Fruit fly (Drosophila melanogaster): ENCODE results near the gene rump.

rump gene

DNA sequence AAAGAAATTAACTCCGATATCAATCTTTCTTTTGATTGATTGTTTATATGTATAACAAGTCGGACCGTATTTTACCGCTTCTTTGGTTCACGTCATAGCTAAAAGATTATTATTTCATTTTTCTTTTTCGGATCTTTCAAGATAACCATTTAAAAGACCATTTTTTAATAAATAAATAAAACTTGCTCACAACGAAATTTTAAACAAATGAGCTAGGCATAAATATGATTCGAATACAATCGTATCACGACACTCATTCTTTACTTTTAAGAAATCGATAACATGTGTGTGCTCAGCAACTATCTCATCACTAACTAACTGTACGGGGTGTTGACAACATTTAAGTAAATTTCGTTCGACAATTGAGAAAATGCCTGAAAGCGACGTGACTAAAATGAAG is 5.8 kb downstream of the rump start, which contains the start of gene CG8149 (continued):
- peak; percentile 69 for TF ChIP-seq Vsx1 (GFP tag; optimal IDR thresholded peaks at IDR 0.05)
- peak; percentile 20; the same call in 1 of the 2 replicates for TF ChIP-seq Rfx (GFP tag; IDR thresholded peaks at IDR 0.05)
- no peak for TF ChIP-seq cwo (GFP tag; optimal IDR thresholded peaks at IDR 0.05)
- TF ChIP-seq bab2 (GFP tag; optimal IDR thresholded peaks at IDR 0.05), result peak; percentile 33
- peak; percentile 44 for TF ChIP-seq CG13424 (tag; optimal IDR thresholded peaks at IDR 0.05)
- TF ChIP-seq CG10565 (GFP tag; optimal IDR thresholded peaks at IDR 0.05), result no peak
- no peak for TF ChIP-seq en (GFP tag; optimal IDR thresholded peaks at IDR 0.05)
- no peak for TF ChIP-seq B-H1 (GFP tag; IDR thresholded peaks at IDR 0.05)
- TF ChIP-seq sna (GFP tag; IDR thresholded peaks at IDR 0.05; ENCODE audit: partially characterized antibody), result peak; percentile 96
- no peak for TF ChIP-seq Atf-2 (GFP tag; optimal IDR thresholded peaks at IDR 0.05)
- TF ChIP-seq dan (GFP tag; IDR thresholded peaks at IDR 0.05), result no peak
- no peak for TF ChIP-seq dysf (GFP tag; IDR thresholded peaks at IDR 0.05)
- TF ChIP-seq CG18599 (GFP tag; optimal IDR thresholded peaks at IDR 0.05), result no peak
- TF ChIP-seq CG12299 (tag; optimal IDR thresholded peaks at IDR 0.05), result peak; percentile 35
- TF ChIP-seq emc (GFP tag; optimal IDR thresholded peaks at IDR 0.05), result no peak
- peak; percentile 60 for TF ChIP-seq CG12391 (tag; optimal IDR thresholded peaks at IDR 0.05)
- TF ChIP-seq stwl (tag; optimal IDR thresholded peaks at IDR 0.05), result peak; percentile 80
- TF ChIP-seq sens-2 (GFP tag; IDR thresholded peaks at IDR 0.05), result no peak
- peak; percentile 94 for TF ChIP-seq Sry-δ (GFP tag; optimal IDR thresholded peaks at IDR 0.05)
- peak; percentile 83 for TF ChIP-seq nerfin-2 (GFP tag; IDR thresholded peaks at IDR 0.05; ENCODE audit: partially characterized antibody)
- TF ChIP-seq E2f1 (GFP tag; IDR thresholded peaks at IDR 0.05), result no peak
- TF ChIP-seq CG30431 (GFP tag; optimal IDR thresholded peaks at IDR 0.05), result no peak
- no peak for TF ChIP-seq klu (GFP tag; IDR thresholded peaks at IDR 0.05)
- no peak for TF ChIP-seq ab (GFP tag; optimal IDR thresholded peaks at IDR 0.05)
- TF ChIP-seq vfl (GFP tag; optimal IDR thresholded peaks at IDR 0.05), result no peak
- no peak for TF ChIP-seq jigr1 (GFP tag; IDR thresholded peaks at IDR 0.05)
- TF ChIP-seq HLH4C (GFP tag; IDR thresholded peaks at IDR 0.05; ENCODE audit: partially characterized antibody), result peak; percentile 88
- peak; percentile 84 for TF ChIP-seq hbn (GFP tag; IDR thresholded peaks at IDR 0.05; ENCODE audit: partially characterized antibody)
- no peak for TF ChIP-seq tup (GFP tag; optimal IDR thresholded peaks at IDR 0.05)
- TF ChIP-seq CG34224 (GFP tag; IDR thresholded peaks at IDR 0.05; ENCODE audit: partially characterized antibody), result peak; percentile 88
- peak; percentile 1 for TF ChIP-seq CHES-1-like (GFP tag; optimal IDR thresholded peaks at IDR 0.05)
- no peak for TF ChIP-seq lab (GFP tag; optimal IDR thresholded peaks at IDR 0.05)
- TF ChIP-seq Doc3 (GFP tag; IDR thresholded peaks at IDR 0.05; ENCODE audit: partially characterized antibody), result peak; percentile 97
- TF ChIP-seq CG11247 (GFP tag; IDR thresholded peaks at IDR 0.05), result no peak
- no peak for TF ChIP-seq ro (GFP tag; IDR thresholded peaks at IDR 0.05)
- TF ChIP-seq Scr (GFP tag; IDR thresholded peaks at IDR 0.05; ENCODE audit: partially characterized antibody), result peak; percentile 96
- TF ChIP-seq run (tag; optimal IDR thresholded peaks at IDR 0.05), result no peak
- TF ChIP-seq Hsf (GFP tag; optimal IDR thresholded peaks at IDR 0.05), result no peak
- TF ChIP-seq YL-1 (GFP tag; optimal IDR thresholded peaks at IDR 0.05), result peak; percentile 71
- peak; percentile 42 for TF ChIP-seq sd (tag; optimal IDR thresholded peaks at IDR 0.05)
- TF ChIP-seq Abd-B (GFP tag; optimal IDR thresholded peaks at IDR 0.05), result no peak
- TF ChIP-seq Bdp1 (GFP tag; optimal IDR thresholded peaks at IDR 0.05), result no peak
- no peak for TF ChIP-seq CG8388 (GFP tag; optimal IDR thresholded peaks at IDR 0.05)
- TF ChIP-seq CG10267 (tag; optimal IDR thresholded peaks at IDR 0.05), result peak; percentile 72
- TF ChIP-seq insv (GFP tag; optimal IDR thresholded peaks at IDR 0.05), result peak in 1 of 2 experiments; percentile 17
- peak; percentile 75 for TF ChIP-seq CG9797 (GFP tag; optimal IDR thresholded peaks at IDR 0.05)
- peak; percentile 6 for TF ChIP-seq unpg (GFP tag; optimal IDR thresholded peaks at IDR 0.05)
- TF ChIP-seq CG1024 (GFP tag; IDR thresholded peaks at IDR 0.05), result no peak
- peak; percentile 80 for TF ChIP-seq CG16813 (GFP tag; IDR thresholded peaks at IDR 0.05; ENCODE audit: partially characterized antibody)
- no peak for TF ChIP-seq slou (GFP tag; optimal IDR thresholded peaks at IDR 0.05)
